Worm (Caenorhabditis elegans) whole organism, L4/young adult: ENCODE data around the gene Y50D7A.1.

Experiments
- W03F9.2 ChIP-seq: fragments of 150-350 bp; optimal IDR thresholded peaks from 2 replicates; lab custom pipeline; 2014; ENCODE audit warnings: missing biosample characterization, missing genetic modification characterization
- dao-5 ChIP-seq: sonication (generic microtip); optimal IDR thresholded peaks from 2 replicates; lab custom pipeline; 2016; ENCODE audit warnings: missing genotype, missing genetic modification characterization, moderate library complexity, missing compliant biosample characterization
- him-1 ChIP-seq: sonication (generic microtip); optimal IDR thresholded peaks from 2 replicates; lab custom pipeline; 2016; ENCODE audit warnings: missing genotype, missing genetic modification reagents, missing genetic modification characterization, missing compliant biosample characterization

DNA sequence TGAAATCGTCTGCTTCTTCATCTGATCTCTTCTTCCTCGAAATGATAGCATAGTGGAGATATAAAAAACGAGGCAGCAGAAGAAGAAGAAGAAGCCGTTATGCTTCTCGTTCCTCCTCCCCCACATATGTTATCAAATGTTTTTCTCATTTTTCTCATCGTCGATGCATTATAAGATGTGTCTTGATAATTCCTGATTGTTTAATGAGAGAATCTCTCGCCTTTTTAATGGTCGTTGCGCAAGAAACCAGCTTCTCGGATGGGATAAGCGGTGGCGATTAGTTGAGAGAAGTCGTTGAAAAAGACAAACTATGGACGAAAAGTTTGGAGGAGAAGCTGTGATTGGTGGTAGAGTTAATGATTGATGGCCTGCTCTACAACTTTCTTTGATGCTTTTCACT lies 2.1 kb downstream of the Y50D7A.1 start, which contains the start of gene Y50D7A.13:
- no peak for TF ChIP-seq W03F9.2 (tag; lab: Kevin White, UChicago)
- no peak for TF ChIP-seq him-1
- TF ChIP-seq dao-5 (tag; lab: Kevin White, UChicago): no peak
